Worm (Caenorhabditis elegans): ENCODE results near the gene C17E7.13.

DNA sequence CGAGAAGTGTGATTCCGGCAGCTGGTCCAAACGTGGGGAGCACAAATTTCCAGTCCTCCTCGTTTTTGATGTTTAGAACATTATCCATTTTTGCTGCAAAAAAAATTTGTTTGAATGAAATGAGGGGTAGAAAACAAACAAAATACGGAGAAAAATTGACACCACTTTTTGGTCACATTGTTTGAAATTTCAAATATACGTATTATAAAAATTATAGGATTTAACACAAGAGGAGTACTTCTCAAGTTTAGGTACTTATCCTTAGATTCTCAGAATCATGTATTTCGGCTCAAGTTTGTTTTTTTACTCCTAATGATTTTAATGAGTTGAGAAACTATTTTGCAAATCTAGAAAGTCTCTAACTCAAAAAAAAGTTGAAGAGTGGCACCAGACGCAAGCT, 2.8 kb upstream of the C17E7.13 start, which contains the start of gene C17E7.12:
- TF ChIP-seq nhr-12 (tag; optimal IDR thresholded peaks at IDR 0.05) (no peak), nhr-28 (tag; optimal IDR thresholded peaks at IDR 0.05) (no peak), pha-4 (tag; optimal IDR thresholded peaks at IDR 0.05) (no peak), blmp-1 (tag; optimal IDR thresholded peaks at IDR 0.05) (no peak), mab-5 (tag; optimal IDR thresholded peaks at IDR 0.05) (no peak), unc-39 (tag; optimal IDR thresholded peaks at IDR 0.05) (no peak), lin-32 (GFP tag; optimal IDR thresholded peaks at IDR 0.05) (no peak), mls-2 (tag; optimal IDR thresholded peaks at IDR 0.05) (no peak), snpc-4 (tag; optimal IDR thresholded peaks at IDR 0.05) (no peak), ceh-39 (tag; optimal IDR thresholded peaks at IDR 0.05) (no peak), ces-1 (GFP tag; optimal IDR thresholded peaks at IDR 0.05) (no peak), ztf-11 (tag; optimal IDR thresholded peaks at IDR 0.05) (no peak), sptf-1 (tag; optimal IDR thresholded peaks at IDR 0.05) (no peak)

Measured in whole organism, mixed stage, embryonic.